Worm (Caenorhabditis elegans): ENCODE data around the gene H20J04.6.

DNA sequence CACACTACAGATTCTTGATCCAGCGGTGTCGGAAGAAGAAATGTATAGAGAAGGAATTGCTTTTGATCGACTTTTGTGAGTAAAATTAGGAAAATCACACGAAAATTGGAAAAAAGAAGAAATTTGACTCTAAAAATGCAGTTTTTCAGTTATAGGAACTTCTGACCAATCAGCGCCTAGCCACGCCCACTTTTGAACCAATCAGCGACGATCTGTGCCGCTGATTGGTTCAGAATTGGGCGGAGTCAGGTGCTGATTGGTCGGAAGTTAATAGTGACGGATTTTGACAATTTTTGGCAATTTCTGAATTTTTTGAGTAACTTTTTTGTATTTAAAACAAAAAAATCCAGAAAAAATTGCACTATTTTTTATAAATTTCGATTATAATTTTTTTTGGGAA is 18.4 kb downstream of the H20J04.6 start:
- TF ChIP-seq unc-62 (GFP tag; optimal IDR thresholded peaks at IDR 0.05) (no peak), drap-1 (GFP tag; optimal IDR thresholded peaks at IDR 0.05) (no peak), snpc-4 (tag; optimal IDR thresholded peaks at IDR 0.05) (no peak), unc-39 (tag; optimal IDR thresholded peaks at IDR 0.05) (no peak), bed-3 (GFP tag; optimal IDR thresholded peaks at IDR 0.05) (no peak), ces-1 (GFP tag; optimal IDR thresholded peaks at IDR 0.05) (no peak), tbx-8 (GFP tag; optimal IDR thresholded peaks at IDR 0.05) (no peak), nhr-237 (tag; optimal IDR thresholded peaks at IDR 0.05) (no peak)

All from whole organism, mixed stage, embryonic.